Fruit fly (Drosophila melanogaster): ENCODE data around the gene CG3552.
A peak's percentile ranks its signal among the peaks of the same experiment; 100 is the strongest.

Gene CG3552

dm6 chr3L:9426656-9427294 is 29.3 kb upstream of the CG3552 start, which contains the start of the genes Atat and Shc (continued):
- TF ChIP-seq Eip74EF (GFP tag; optimal IDR thresholded peaks at IDR 0.05), result peak in 1 of 2 experiments; percentile 89
- peak; percentile 100 for TF ChIP-seq Aef1 (GFP tag; IDR thresholded peaks at IDR 0.05)
- peak; percentile 99 for TF ChIP-seq gsb (GFP tag; IDR thresholded peaks at IDR 0.05)
- TF ChIP-seq wdn (GFP tag; IDR thresholded peaks at IDR 0.05), result peak; percentile 99
- TF ChIP-seq gcm2 (GFP tag; optimal IDR thresholded peaks at IDR 0.05), result peak; percentile 97
- peak; percentile 93 for TF ChIP-seq ash1 (GFP tag; optimal IDR thresholded peaks at IDR 0.05)
- TF ChIP-seq trh (GFP tag; optimal IDR thresholded peaks at IDR 0.05), result peak; percentile 99
- peak; percentile 99 for TF ChIP-seq CG10147 (GFP tag; optimal IDR thresholded peaks at IDR 0.05)
- peak; percentile 99 for TF ChIP-seq croc (GFP tag; conservative IDR thresholded peaks at IDR 0.05)
- peak; percentile 89 for TF ChIP-seq kah (GFP tag; optimal IDR thresholded peaks at IDR 0.05)
- peak; percentile 97 to 100 for TF ChIP-seq Hr51 (GFP tag; optimal IDR thresholded peaks at IDR 0.05)
- peak; percentile 100 for TF ChIP-seq lilli (GFP tag; optimal IDR thresholded peaks at IDR 0.05)
- peak; percentile 98 for TF ChIP-seq ewg (GFP tag; optimal IDR thresholded peaks at IDR 0.05)
- TF ChIP-seq phol (tag; optimal IDR thresholded peaks at IDR 0.05), result peak; percentile 99
- peak; percentile 100 for TF ChIP-seq ind (GFP tag; optimal IDR thresholded peaks at IDR 0.05)
- TF ChIP-seq ftz-f1 (GFP tag; optimal IDR thresholded peaks at IDR 0.05), result peak; percentile 94
- TF ChIP-seq emc (GFP tag; optimal IDR thresholded peaks at IDR 0.05), result peak; percentile 99
- peak; percentile 98 for TF ChIP-seq sug (tag; optimal IDR thresholded peaks at IDR 0.05)
- peak; percentile 100 for TF ChIP-seq HmgD (GFP tag; optimal IDR thresholded peaks at IDR 0.05)
- TF ChIP-seq CG17612 (GFP tag; IDR thresholded peaks at IDR 0.05), result peak; percentile 99
- TF ChIP-seq CG4424 (GFP tag; optimal IDR thresholded peaks at IDR 0.05), result peak; percentile 99
- TF ChIP-seq CG18476 (GFP tag; optimal IDR thresholded peaks at IDR 0.05), result peak; percentile 98
- peak; percentile 100 for TF ChIP-seq tgo (GFP tag; IDR thresholded peaks at IDR 0.05)
- TF ChIP-seq rib (GFP tag; IDR thresholded peaks at IDR 0.05), result peak; percentile 99
- peak; percentile 99 for TF ChIP-seq Ssrp (tag; optimal IDR thresholded peaks at IDR 0.05)
- peak; percentile 100 for TF ChIP-seq MBD-R2 (GFP tag; IDR thresholded peaks at IDR 0.05)
- peak; percentile 100 for TF ChIP-seq pnt (GFP tag; optimal IDR thresholded peaks at IDR 0.05)
- peak; percentile 92 for TF ChIP-seq CG8281 (tag; optimal IDR thresholded peaks at IDR 0.05)
- peak; percentile 88 for TF ChIP-seq CG3995 (GFP tag; optimal IDR thresholded peaks at IDR 0.05)
- peak; percentile 59; the same call in 1 of the 2 replicates for TF ChIP-seq ato (GFP tag; IDR thresholded peaks at IDR 0.05; ENCODE audit: partially characterized antibody)
- peak; percentile 100 for TF ChIP-seq HLH54F (GFP tag; optimal IDR thresholded peaks at IDR 0.05)
- TF ChIP-seq CG2116 (GFP tag; optimal IDR thresholded peaks at IDR 0.05), result peak; percentile 93
- peak; percentile 91 for TF ChIP-seq exex (tag; optimal IDR thresholded peaks at IDR 0.05)
- peak; percentile 97 for TF ChIP-seq pzg (GFP tag; optimal IDR thresholded peaks at IDR 0.05)
- TF ChIP-seq CG11504 (tag; optimal IDR thresholded peaks at IDR 0.05), result peak; percentile 97
- TF ChIP-seq CG17385 (GFP tag; optimal IDR thresholded peaks at IDR 0.05), result peak; percentile 95
- peak; percentile 100 for TF ChIP-seq CG10366 (GFP tag; IDR thresholded peaks at IDR 0.05)
- TF ChIP-seq CG2875 (GFP tag; optimal IDR thresholded peaks at IDR 0.05), result peak; percentile 95
- peak; percentile 99 for TF ChIP-seq tup (GFP tag; optimal IDR thresholded peaks at IDR 0.05)
- peak; percentile 85 for TF ChIP-seq abd-A (tag; optimal IDR thresholded peaks at IDR 0.05)
- TF ChIP-seq CG10274 (GFP tag; optimal IDR thresholded peaks at IDR 0.05), result peak; percentile 95
- peak; percentile 96 for TF ChIP-seq Myb (GFP tag; optimal IDR thresholded peaks at IDR 0.05)
- TF ChIP-seq CG18011 (GFP tag; optimal IDR thresholded peaks at IDR 0.05), result peak; percentile 93
- peak; percentile 90 for TF ChIP-seq Adf1 (GFP tag; IDR thresholded peaks at IDR 0.05)
- TF ChIP-seq CkIIα-i1 (GFP tag; IDR thresholded peaks at IDR 0.05), result peak; percentile 97
- peak; percentile 99 for TF ChIP-seq Nf-YA (GFP tag; IDR thresholded peaks at IDR 0.05)
- peak; percentile 99 for TF ChIP-seq wor (GFP tag; IDR thresholded peaks at IDR 0.05)
- peak; percentile 100 for TF ChIP-seq CHES-1-like (GFP tag; optimal IDR thresholded peaks at IDR 0.05)
- TF ChIP-seq CG3838 (GFP tag; optimal IDR thresholded peaks at IDR 0.05), result peak; percentile 97

Measured in whole organism, embryonic.